Worm (Caenorhabditis elegans): Measurements from ENCODE around the gene acs-9.
A peak's percentile ranks its signal among the peaks of the same experiment; 100 is the strongest.

The acs-9 gene

ce11 chrX:16929560-16930332 lies 49.4 kb upstream of the acs-9 start (continued):
- TF ChIP-seq B0261.1 (tag; optimal IDR thresholded peaks at IDR 0.05) (peak; percentile 28), hlh-12 (tag; optimal IDR thresholded peaks at IDR 0.05) (peak; percentile 3), atf-7 (tag; optimal IDR thresholded peaks at IDR 0.05) (peak; percentile 97), mes-4 (tag; optimal IDR thresholded peaks at IDR 0.05) (no peak), ccch-3 (GFP tag; optimal IDR thresholded peaks at IDR 0.05) (no peak), nfya-2 (GFP tag; IDR thresholded peaks at IDR 0.05) (no peak), C17E4.6 (GFP tag; IDR thresholded peaks at IDR 0.05) (no peak), lin-54 (GFP tag; optimal IDR thresholded peaks at IDR 0.05) (peak; percentile 42), unc-130 (GFP tag; optimal IDR thresholded peaks at IDR 0.05) (no peak), T26A5.8 (tag; optimal IDR thresholded peaks at IDR 0.05) (peak; percentile 16), nhr-27 (tag; optimal IDR thresholded peaks at IDR 0.05) (peak; percentile 66), ztf-3 (GFP tag; optimal IDR thresholded peaks at IDR 0.05) (peak; percentile 83), egl-18 (GFP tag; IDR thresholded peaks at IDR 0.05) (no peak; the same call in 1 of the 2 replicates), pbrm-1 (GFP tag; IDR thresholded peaks at IDR 0.05) (peak; percentile 91), fkh-3 (tag; optimal IDR thresholded peaks at IDR 0.05) (peak; percentile 82), athp-1 (tag; optimal IDR thresholded peaks at IDR 0.05) (peak; percentile 79), sdz-38 (tag; optimal IDR thresholded peaks at IDR 0.05) (no peak), attf-5 (GFP tag; optimal IDR thresholded peaks at IDR 0.05) (peak; percentile 87), hmg-1.2 (GFP tag; IDR thresholded peaks at IDR 0.05) (peak; percentile 88), aptf-3 (GFP tag; IDR thresholded peaks at IDR 0.05) (peak; percentile 47; the same call in 1 of the 2 replicates), rec-8 (tag; optimal IDR thresholded peaks at IDR 0.05) (no peak), ztf-28 (GFP tag; IDR thresholded peaks at IDR 0.05) (no peak), bed-1 (GFP tag; IDR thresholded peaks at IDR 0.05) (0 out of 2 replicates have a peak, but pooled peaks have one; percentile 84), Y56A3A.18 (GFP tag; IDR thresholded peaks at IDR 0.05) (peak; percentile 30), ets-4 (GFP tag; optimal IDR thresholded peaks at IDR 0.05) (peak; percentile 32), ceh-40 (GFP tag; IDR thresholded peaks at IDR 0.05) (no peak), snpc-4 (GFP tag; optimal IDR thresholded peaks at IDR 0.05) (peak; percentile 66), snpc-4 (tag; optimal IDR thresholded peaks at IDR 0.05) (peak; percentile 53 to 81 (median 66)), madf-3 (GFP tag; IDR thresholded peaks at IDR 0.05) (peak; percentile 97), gei-17 (GFP tag; optimal IDR thresholded peaks at IDR 0.05) (peak; percentile 91), efl-1 (GFP tag; optimal IDR thresholded peaks at IDR 0.05) (no peak), B0035.1 (tag; optimal IDR thresholded peaks at IDR 0.05) (peak; percentile 87), lsy-27 (tag; optimal IDR thresholded peaks at IDR 0.05; ENCODE audit: borderline replicate concordance, insufficient read depth) (no peak), aptf-2 (GFP tag; conservative IDR thresholded peaks at IDR 0.05) (no peak), snpc-1.3 (tag; optimal IDR thresholded peaks at IDR 0.05; ENCODE audit: insufficient read depth) (peak; percentile 43), hsf-1 (GFP tag; IDR thresholded peaks at IDR 0.05) (peak; percentile 99), ekl-4 (GFP tag; IDR thresholded peaks at IDR 0.05) (peak; percentile 97), nhr-80 (tag; optimal IDR thresholded peaks at IDR 0.05) (peak; percentile 91), ztf-26 (tag; optimal IDR thresholded peaks at IDR 0.05) (peak; percentile 97), lag-1 (GFP tag; IDR thresholded peaks at IDR 0.05) (0 out of 2 replicates have a peak, but pooled peaks have one; percentile 67), Y53G8AR.9 (GFP tag; conservative IDR thresholded peaks at IDR 0.05) (peak; percentile 76), K12H6.12 (tag; optimal IDR thresholded peaks at IDR 0.05) (peak; percentile 98), nhr-90 (tag; optimal IDR thresholded peaks at IDR 0.05) (peak; percentile 63), rcor-1 (GFP tag; IDR thresholded peaks at IDR 0.05) (peak; percentile 67), egrh-3 (GFP tag; IDR thresholded peaks at IDR 0.05) (peak; percentile 67), tbp1 (GFP tag; optimal IDR thresholded peaks at IDR 0.05) (peak; percentile 76), tbx-9 (tag; optimal IDR thresholded peaks at IDR 0.05; ENCODE audit: borderline replicate concordance) (no peak)
